Fruit fly (Drosophila melanogaster): ENCODE results near the gene CG34316.

Gene CG34316

dm6 chr3R:15249735-15250134, 19.4 kb downstream of the CG34316 start, which contains the start of gene CG42404 (continued):
- TF ChIP-seq HLHmδ (GFP tag; optimal IDR thresholded peaks at IDR 0.05) (no peak), CG2116 (GFP tag; optimal IDR thresholded peaks at IDR 0.05) (peak; percentile 15), Eip74EF (GFP tag; optimal IDR thresholded peaks at IDR 0.05) (no peak), Med (GFP tag) (peak; percentile 82), nom (GFP tag; optimal IDR thresholded peaks at IDR 0.05) (no peak), CG9797 (GFP tag; optimal IDR thresholded peaks at IDR 0.05) (no peak), Abd-B (GFP tag; optimal IDR thresholded peaks at IDR 0.05) (no peak), H2.0 (GFP tag; IDR thresholded peaks at IDR 0.05) (no peak), disco-r (GFP tag; optimal IDR thresholded peaks at IDR 0.05) (no peak), CG10979 (tag; optimal IDR thresholded peaks at IDR 0.05) (no peak), Dbx (GFP tag; IDR thresholded peaks at IDR 0.05) (no peak), Tbp (GFP tag; optimal IDR thresholded peaks at IDR 0.05) (no peak), prd (optimal IDR thresholded peaks at IDR 0.05) (no peak), prd (GFP tag; IDR thresholded peaks at IDR 0.05) (no peak), Usf (GFP tag; optimal IDR thresholded peaks at IDR 0.05) (no peak), CG15073 (GFP tag; optimal IDR thresholded peaks at IDR 0.05) (no peak), CG18764 (GFP tag; optimal IDR thresholded peaks at IDR 0.05) (no peak), CG11560 (tag; IDR thresholded peaks at IDR 0.05) (no peak), Ets97D (GFP tag; optimal IDR thresholded peaks at IDR 0.05) (peak; percentile 5), CG2712 (tag; optimal IDR thresholded peaks at IDR 0.05) (peak; percentile 7), phol (tag; optimal IDR thresholded peaks at IDR 0.05) (peak; percentile 0), insv (GFP tag; optimal IDR thresholded peaks at IDR 0.05) (no peak), CG12744 (GFP tag; optimal IDR thresholded peaks at IDR 0.05) (no peak), CG12659 (GFP tag; optimal IDR thresholded peaks at IDR 0.05) (no peak), ken (GFP tag; IDR thresholded peaks at IDR 0.05) (no peak), Xrp1 (GFP tag; IDR thresholded peaks at IDR 0.05) (no peak), ap (GFP tag; IDR thresholded peaks at IDR 0.05) (no peak), CG13287 (GFP tag; IDR thresholded peaks at IDR 0.05; ENCODE audit: partially characterized antibody) (no peak), CG5953 (GFP tag; IDR thresholded peaks at IDR 0.05) (no peak)

dm6 chr3R:15250454-15250853, 20.1 kb downstream of the CG34316 start:
- TF ChIP-seq trh (GFP tag; optimal IDR thresholded peaks at IDR 0.05): no peak
- TF ChIP-seq Dek (tag; optimal IDR thresholded peaks at IDR 0.05): peak; percentile 74
- no peak for TF ChIP-seq sens-2 (GFP tag; IDR thresholded peaks at IDR 0.05)
- TF ChIP-seq CG8765 (GFP tag; IDR thresholded peaks at IDR 0.05): no peak
- TF ChIP-seq dimm (GFP tag; IDR thresholded peaks at IDR 0.05): peak; percentile 42; the same call in 1 of the 2 replicates
- no peak for TF ChIP-seq Tbp (GFP tag; optimal IDR thresholded peaks at IDR 0.05)
- TF ChIP-seq Dip3 (GFP tag; optimal IDR thresholded peaks at IDR 0.05): peak; percentile 34
- no peak for TF ChIP-seq CG17802 (tag; optimal IDR thresholded peaks at IDR 0.05)
- TF ChIP-seq Hr39 (optimal IDR thresholded peaks at IDR 0.05): no peak
- no peak for TF ChIP-seq sna (GFP tag; IDR thresholded peaks at IDR 0.05; ENCODE audit: partially characterized antibody)
- TF ChIP-seq Dref (GFP tag; IDR thresholded peaks at IDR 0.05): no peak
- TF ChIP-seq Meics (GFP tag; optimal IDR thresholded peaks at IDR 0.05): no peak
- TF ChIP-seq Dad (GFP tag; optimal IDR thresholded peaks at IDR 0.05): no peak
- no peak for TF ChIP-seq cato (GFP tag; optimal IDR thresholded peaks at IDR 0.05; ENCODE audit: borderline replicate concordance)
- TF ChIP-seq slp2 (GFP tag; optimal IDR thresholded peaks at IDR 0.05): no peak
- 0 out of 2 replicates have a peak, but pooled peaks have one; percentile 29 for TF ChIP-seq CG43689 (GFP tag; IDR thresholded peaks at IDR 0.05)
- TF ChIP-seq CG12071 (GFP tag; optimal IDR thresholded peaks at IDR 0.05): no peak
- no peak for TF ChIP-seq en (GFP tag; optimal IDR thresholded peaks at IDR 0.05)
- peak; percentile 68 for TF ChIP-seq ttk (GFP tag; IDR thresholded peaks at IDR 0.05)
- TF ChIP-seq CG13424 (tag; optimal IDR thresholded peaks at IDR 0.05): peak; percentile 76
- TF ChIP-seq gcm (GFP tag; optimal IDR thresholded peaks at IDR 0.05): no peak
- peak; percentile 58 for TF ChIP-seq ind (GFP tag; optimal IDR thresholded peaks at IDR 0.05)
- no peak for TF ChIP-seq jumu (GFP tag; optimal IDR thresholded peaks at IDR 0.05)
- TF ChIP-seq trem (tag; optimal IDR thresholded peaks at IDR 0.05): no peak
- TF ChIP-seq TFAM (GFP tag; optimal IDR thresholded peaks at IDR 0.05): no peak
- TF ChIP-seq CG9932 (GFP tag; IDR thresholded peaks at IDR 0.05): peak; percentile 81

Data from whole organism, embryonic.